Worm (Caenorhabditis elegans): ENCODE measurements around the gene C06B3.6.

The C06B3.6 gene

ce11 chrV:13908916-13909176 is at the start of gene C06B3.6:
Gene C06B3.6, minus strand, starts transcription at chrV:13908967.
- TF ChIP-seq nhr-43 (tag; optimal IDR thresholded peaks at IDR 0.05; ENCODE audit: poor library complexity, severe bottlenecking): no peak
- TF ChIP-seq fos-1 (tag; optimal IDR thresholded peaks at IDR 0.05): no peak
- no peak for TF ChIP-seq unc-62 (GFP tag; optimal IDR thresholded peaks at IDR 0.05)
- TF ChIP-seq pha-4 (tag; optimal IDR thresholded peaks at IDR 0.05): no peak
- no peak for TF ChIP-seq jun-1 (tag; optimal IDR thresholded peaks at IDR 0.05)
- no peak for TF ChIP-seq nhr-237 (tag; optimal IDR thresholded peaks at IDR 0.05)
- TF ChIP-seq nfya-1 (tag; optimal IDR thresholded peaks at IDR 0.05; ENCODE audit: insufficient read depth): no peak
- no peak for TF ChIP-seq ceh-82 (tag; optimal IDR thresholded peaks at IDR 0.05)
- no peak for TF ChIP-seq nhr-76 (tag; optimal IDR thresholded peaks at IDR 0.05)
- no peak for TF ChIP-seq elt-2 (tag; optimal IDR thresholded peaks at IDR 0.05)
- TF ChIP-seq mml-1 (tag; optimal IDR thresholded peaks at IDR 0.05): no peak

- no peak for TF ChIP-seq ceh-82 (tag; optimal IDR thresholded peaks at IDR 0.05)
- TF ChIP-seq eor-1 (tag; optimal IDR thresholded peaks at IDR 0.05): no peak
- no peak for TF ChIP-seq ama-1 (optimal IDR thresholded peaks at IDR 0.05)
- TF ChIP-seq R02D3.7 (tag; optimal IDR thresholded peaks at IDR 0.05): no peak
- no peak for TF ChIP-seq elt-1 (tag; optimal IDR thresholded peaks at IDR 0.05)
- no peak for TF ChIP-seq nhr-23 (tag; optimal IDR thresholded peaks at IDR 0.05)
- no peak for TF ChIP-seq ztf-4 (tag; optimal IDR thresholded peaks at IDR 0.05)
- TF ChIP-seq nhr-76 (tag; optimal IDR thresholded peaks at IDR 0.05): no peak
- TF ChIP-seq tbx-2 (tag; optimal IDR thresholded peaks at IDR 0.05): no peak
- TF ChIP-seq jun-1 (tag; optimal IDR thresholded peaks at IDR 0.05): no peak
- no peak for TF ChIP-seq nhr-12 (tag; optimal IDR thresholded peaks at IDR 0.05)
- TF ChIP-seq ceh-9 (tag; optimal IDR thresholded peaks at IDR 0.05): no peak
- TF ChIP-seq fkh-2 (tag; optimal IDR thresholded peaks at IDR 0.05): no peak
- no peak for TF ChIP-seq skn-1 (tag; optimal IDR thresholded peaks at IDR 0.05)
- no peak for TF ChIP-seq nhr-237 (tag; optimal IDR thresholded peaks at IDR 0.05)
- TF ChIP-seq lsy-12 (tag; optimal IDR thresholded peaks at IDR 0.05): no peak
- no peak for TF ChIP-seq zag-1 (tag; optimal IDR thresholded peaks at IDR 0.05)
- TF ChIP-seq ZK546.5 (tag; optimal IDR thresholded peaks at IDR 0.05): no peak
- no peak for TF ChIP-seq elt-3 (tag; optimal IDR thresholded peaks at IDR 0.05)
- no peak for TF ChIP-seq egl-27 (tag; optimal IDR thresholded peaks at IDR 0.05)
These were observed 49.5 kb upstream of the C06B3.6 start, which contains the start of gene R10D12.10 for ce11 chrV:13958247-13958646. Gene R10D12.10, minus strand, starts transcription at chrV:13958347.

- no peak for TF ChIP-seq R02D3.7 (tag; optimal IDR thresholded peaks at IDR 0.05)
- TF ChIP-seq nhr-25 (tag; optimal IDR thresholded peaks at IDR 0.05): no peak
- no peak for TF ChIP-seq jun-1 (tag; optimal IDR thresholded peaks at IDR 0.05)
- no peak for TF ChIP-seq ceh-28 (tag; optimal IDR thresholded peaks at IDR 0.05)
- TF ChIP-seq sea-2 (GFP tag; optimal IDR thresholded peaks at IDR 0.05): no peak
- TF ChIP-seq fkh-2 (tag; optimal IDR thresholded peaks at IDR 0.05): no peak
- TF ChIP-seq nhr-12 (tag; optimal IDR thresholded peaks at IDR 0.05): no peak
- no peak for TF ChIP-seq lin-15B (tag; optimal IDR thresholded peaks at IDR 0.05)
- no peak for TF ChIP-seq daf-12 (tag; optimal IDR thresholded peaks at IDR 0.05)
- no peak for TF ChIP-seq elt-1 (tag; optimal IDR thresholded peaks at IDR 0.05)
- TF ChIP-seq zag-1 (tag; optimal IDR thresholded peaks at IDR 0.05): no peak
These were observed 48.9 kb upstream of the C06B3.6 start for ce11 chrV:13957691-13958090.

ce11 chrV:13955370-13956089 is 46.8 kb upstream of the C06B3.6 start:
- TF ChIP-seq pqm-1 (tag; optimal IDR thresholded peaks at IDR 0.05) (peak; percentile 54), nhr-237 (tag; optimal IDR thresholded peaks at IDR 0.05) (no peak), elt-2 (tag; optimal IDR thresholded peaks at IDR 0.05) (peak; percentile 30)

ce11 chrV:13954056-13954455 is 45.3 kb upstream of the C06B3.6 start, which contains the start of gene swt-6:
Gene swt-6, plus strand, starts transcription at chrV:13954356.
- TF ChIP-seq skn-1 (tag; optimal IDR thresholded peaks at IDR 0.05): no peak
- no peak for TF ChIP-seq jun-1 (tag; optimal IDR thresholded peaks at IDR 0.05)
- no peak for TF ChIP-seq pha-4 (tag; optimal IDR thresholded peaks at IDR 0.05)
